Fruit fly (Drosophila melanogaster) whole organism, prepupa: ENCODE results near the gene CCAP.

Experiments used
- CG10631 ChIP-seq: fragments of 200-800 bp; sonication (Bioruptor generic); optimal IDR thresholded peaks from 2 replicates; lab custom pipeline; 2016; ENCODE audit warnings: missing biosample characterization, missing genetic modification characterization
- CG10669 ChIP-seq: fragments of 200-800 bp; sonication (Bioruptor generic); optimal IDR thresholded peaks from 3 replicates; lab custom pipeline; 2018; ENCODE audit warnings: missing biosample characterization, mild to moderate bottlenecking, missing genetic modification characterization, moderate library complexity
- CG11294 ChIP-seq: fragments of 200-800 bp; sonication (Bioruptor generic); IDR thresholded peaks from 2 replicates; pipeline ENCODE4 v1.3.6; 2022; ENCODE audit warnings: missing biosample characterization, missing genetic modification characterization
- CG15336 ChIP-seq: fragments of 200-800 bp; sonication (Bioruptor generic); IDR thresholded peaks from 2 replicates; pipeline ENCODE4 v1.3.6; 2022; ENCODE audit warnings: missing biosample characterization, missing genetic modification characterization
- CG1621 ChIP-seq: fragments of 200-800 bp; sonication (Bioruptor generic); optimal IDR thresholded peaks from 3 replicates; lab custom pipeline; 2018; ENCODE audit warnings: missing biosample characterization, mild to moderate bottlenecking, missing genetic modification characterization
- CG16779 ChIP-seq: fragments of 200-800 bp; sonication (Bioruptor generic); optimal IDR thresholded peaks from 3 replicates; lab custom pipeline; 2017; ENCODE audit warnings: missing biosample characterization, mild to moderate bottlenecking, missing genetic modification characterization
- CG3032 ChIP-seq: fragments of 200-800 bp; optimal IDR thresholded peaks from 2 replicates; lab custom pipeline; 2019; ENCODE audit warnings: missing biosample characterization, mild to moderate bottlenecking, missing genetic modification characterization, moderate library complexity
- CG32006 ChIP-seq: fragments of 200-800 bp; sonication (Bioruptor generic); optimal IDR thresholded peaks from 3 replicates; lab custom pipeline; 2017; ENCODE audit warnings: missing biosample characterization, mild to moderate bottlenecking, missing genetic modification characterization
- CG34406 ChIP-seq: fragments of 200-800 bp; sonication (Bioruptor generic); optimal IDR thresholded peaks from 3 replicates; lab custom pipeline; 2016; ENCODE audit warnings: missing biosample characterization, missing genetic modification characterization
- CG3919 ChIP-seq: fragments of 200-800 bp; sonication (Bioruptor generic); optimal IDR thresholded peaks from 3 replicates; lab custom pipeline; 2016; ENCODE audit warnings: missing biosample characterization, missing genetic modification characterization
- CG4318 ChIP-seq: fragments of 200-800 bp; sonication (Bioruptor generic); optimal IDR thresholded peaks from 3 replicates; lab custom pipeline; 2017; ENCODE audit warnings: missing biosample characterization, mild to moderate bottlenecking, missing genetic modification characterization
- CG6163 ChIP-seq: fragments of 200-800 bp; sonication (Bioruptor generic); IDR thresholded peaks from 3 replicates; pipeline ENCODE4 v1.3.6; 2022; ENCODE audit warnings: missing biosample characterization, missing genetic modification characterization
- CG6276 ChIP-seq: fragments of 200-800 bp; sonication (Bioruptor generic); optimal IDR thresholded peaks from 2 replicates; lab custom pipeline; 2017; ENCODE audit warnings: missing biosample characterization, mild to moderate bottlenecking, missing genetic modification characterization
- CG6792 ChIP-seq: fragments of 200-800 bp; sonication (Bioruptor generic); optimal IDR thresholded peaks from 3 replicates; lab custom pipeline; 2016; ENCODE audit warnings: missing biosample characterization, missing genetic modification characterization
- CG6808 ChIP-seq: fragments of 200-800 bp; sonication (Bioruptor generic); optimal IDR thresholded peaks from 3 replicates; lab custom pipeline; 2017; ENCODE audit warnings: missing biosample characterization, missing genetic modification characterization, mild to moderate bottlenecking, moderate library complexity, missing genetic modification reagents
- CG6854 ChIP-seq: fragments of 200-800 bp; sonication (Bioruptor generic); optimal IDR thresholded peaks from 2 replicates; lab custom pipeline; 2017; ENCODE audit warnings: missing biosample characterization, mild to moderate bottlenecking, missing genetic modification characterization
- CG7368 ChIP-seq: fragments of 200-800 bp; sonication (Bioruptor generic); optimal IDR thresholded peaks from 3 replicates; lab custom pipeline; 2016; ENCODE audit warnings: missing biosample characterization, missing genetic modification characterization
- CG8119 ChIP-seq: fragments of 200-800 bp; sonication (Bioruptor generic); IDR thresholded peaks from 3 replicates; pipeline ENCODE4 v1.3.6; 2022; ENCODE audit warnings: missing biosample characterization, missing genetic modification characterization
- CG8319 ChIP-seq: fragments of 200-800 bp; sonication (Bioruptor generic); optimal IDR thresholded peaks from 3 replicates; lab custom pipeline; 2016; ENCODE audit warnings: missing biosample characterization, missing genetic modification characterization
- CG8632 ChIP-seq: fragments of 200-800 bp; sonication (Bioruptor generic); optimal IDR thresholded peaks from 3 replicates; lab custom pipeline; 2016; ENCODE audit warnings: missing biosample characterization, missing genetic modification characterization
- CG9139 ChIP-seq: fragments of 200-800 bp; sonication (Bioruptor generic); optimal IDR thresholded peaks from 3 replicates; lab custom pipeline; 2017; ENCODE audit warnings: missing biosample characterization, mild to moderate bottlenecking, missing genetic modification characterization
- Eip75B ChIP-seq: fragments of 200-800 bp; sonication (Bioruptor generic); optimal IDR thresholded peaks from 3 replicates; lab custom pipeline; 2016; ENCODE audit warnings: missing biosample characterization, missing genetic modification characterization
- Eip78C ChIP-seq: fragments of 200-800 bp; sonication (Bioruptor generic); peaks from one replicate; lab custom pipeline; 2016; ENCODE audit warnings: missing biosample characterization, missing genetic modification characterization
- Eip93F ChIP-seq: fragments of 200-800 bp; sonication (Bioruptor generic); optimal IDR thresholded peaks from 2 replicates; lab custom pipeline; 2016; ENCODE audit warnings: missing biosample characterization, mild to moderate bottlenecking, missing genetic modification characterization
- Ets96B ChIP-seq: fragments of 200-800 bp; optimal IDR thresholded peaks from 2 replicates; lab custom pipeline; 2019; ENCODE audit warnings: missing biosample characterization, mild to moderate bottlenecking, missing genetic modification characterization, moderate library complexity
- Hr38 ChIP-seq: sonication (Bioruptor generic); optimal IDR thresholded peaks from 2 replicates; lab custom pipeline; 2016; ENCODE audit warnings: missing biosample characterization, missing genetic modification characterization
- Lpt ChIP-seq: fragments of 200-800 bp; sonication (Bioruptor generic); optimal IDR thresholded peaks from 3 replicates; lab custom pipeline; 2016; ENCODE audit warnings: missing biosample characterization, missing genetic modification characterization
- Met ChIP-seq: fragments of 200-800 bp; sonication (Bioruptor generic); optimal IDR thresholded peaks from 3 replicates; lab custom pipeline; 2016; ENCODE audit warnings: missing biosample characterization, missing genetic modification characterization
- OdsH ChIP-seq: fragments of 200-800 bp; sonication (Bioruptor generic); optimal IDR thresholded peaks from 3 replicates; lab custom pipeline; 2016; ENCODE audit warnings: missing biosample characterization, missing genetic modification characterization
- Smox ChIP-seq: fragments of 200-800 bp; sonication (Bioruptor generic); optimal IDR thresholded peaks from 3 replicates; lab custom pipeline; 2016; ENCODE audit warnings: missing biosample characterization, missing genetic modification characterization
- Sox14 ChIP-seq: fragments of 200-800 bp; sonication (Bioruptor generic); optimal IDR thresholded peaks from 3 replicates; lab custom pipeline; 2016; ENCODE audit warnings: missing biosample characterization, missing genetic modification characterization
- achi ChIP-seq: fragments of 200-800 bp; sonication (Bioruptor generic); optimal IDR thresholded peaks from 3 replicates; lab custom pipeline; 2016; ENCODE audit warnings: missing biosample characterization, missing genetic modification characterization
- acj6 ChIP-seq: fragments of 200-800 bp; sonication (Bioruptor generic); optimal IDR thresholded peaks from 3 replicates; lab custom pipeline; 2016; ENCODE audit warnings: missing biosample characterization, missing genetic modification characterization
- cyc ChIP-seq: fragments of 200-800 bp; sonication (Bioruptor generic); optimal IDR thresholded peaks from 3 replicates; lab custom pipeline; 2016; ENCODE audit warnings: missing biosample characterization, missing genetic modification characterization
- dac ChIP-seq: fragments of 200-800 bp; sonication (Bioruptor generic); optimal IDR thresholded peaks from 2 replicates; lab custom pipeline; 2017; ENCODE audit warnings: missing biosample characterization, mild to moderate bottlenecking, missing genetic modification characterization
- eg ChIP-seq: fragments of 200-800 bp; sonication (Bioruptor generic); IDR thresholded peaks from 3 replicates; pipeline ENCODE4 v1.3.6; 2022; ENCODE audit warnings: missing biosample characterization, missing genetic modification characterization
- esn ChIP-seq: fragments of 200-800 bp; sonication (Bioruptor generic); optimal IDR thresholded peaks from 2 replicates; lab custom pipeline; 2016; ENCODE audit warnings: missing biosample characterization, mild to moderate bottlenecking, missing genetic modification characterization, moderate library complexity
- fd85E ChIP-seq: fragments of 200-800 bp; sonication (Bioruptor generic); optimal IDR thresholded peaks from 3 replicates; lab custom pipeline; 2016; ENCODE audit warnings: missing biosample characterization, missing genetic modification characterization
- fkh ChIP-seq: fragments of 200-800 bp; sonication (Bioruptor generic); optimal IDR thresholded peaks from 3 replicates; lab custom pipeline; 2017; ENCODE audit warnings: missing biosample characterization, mild to moderate bottlenecking, missing genetic modification characterization, moderate library complexity
- lz ChIP-seq: fragments of 200-800 bp; sonication (Bioruptor generic); optimal IDR thresholded peaks from 3 replicates; lab custom pipeline; 2016; ENCODE audit warnings: missing biosample characterization, missing genetic modification characterization
- net ChIP-seq: fragments of 200-800 bp; sonication (Bioruptor generic); optimal IDR thresholded peaks from 3 replicates; lab custom pipeline; 2016; ENCODE audit warnings: missing biosample characterization, missing genetic modification characterization
- pdm3 ChIP-seq: fragments of 200-800 bp; sonication (Bioruptor generic); optimal IDR thresholded peaks from 3 replicates; lab custom pipeline; 2016; ENCODE audit warnings: missing biosample characterization, missing genetic modification characterization
- ss ChIP-seq, 2 experiments: fragments of 200-800 bp; sonication (Bioruptor generic); optimal IDR thresholded peaks; 2 replicates in 1 of 2; 3 replicates in 1 of 2; lab custom pipeline; 2017 to 2018; ENCODE audit warnings: mild to moderate bottlenecking in 2 of 2, missing biosample characterization in 2 of 2, missing genetic modification characterization in 2 of 2, moderate library complexity in 1 of 2
- topi ChIP-seq: fragments of 200-800 bp; sonication (Bioruptor generic); optimal IDR thresholded peaks from 3 replicates; lab custom pipeline; 2016; ENCODE audit warnings: missing biosample characterization, missing genetic modification characterization
- vri ChIP-seq: fragments of 200-800 bp; sonication (Bioruptor generic); optimal IDR thresholded peaks from 3 replicates; lab custom pipeline; 2016; ENCODE audit warnings: missing biosample characterization, mild to moderate bottlenecking, missing genetic modification characterization

The CCAP gene

DNA sequence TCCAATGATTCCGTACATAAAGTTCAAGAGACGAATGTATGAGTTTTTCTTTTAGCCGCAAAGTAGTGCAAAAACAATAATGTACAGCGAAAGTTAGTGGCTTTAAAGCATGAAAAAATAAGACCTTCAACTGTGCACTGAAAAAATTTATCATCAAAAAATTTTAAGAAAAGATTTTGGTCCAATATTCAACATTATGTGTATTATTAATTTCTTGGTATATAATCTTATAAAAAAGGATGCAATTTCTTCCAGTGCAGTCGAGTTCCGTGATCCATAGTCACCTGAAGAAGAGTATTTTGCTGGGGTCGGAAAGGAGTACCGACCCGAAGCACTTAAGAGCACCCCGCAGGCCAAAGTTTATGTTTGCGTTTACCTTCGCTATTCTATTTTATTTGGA lies 33.3 kb downstream of the CCAP start (continued):
- TF ChIP-seq CG3919 (GFP tag; lab: Kevin White, UChicago) (peak; percentile 54), CG9139 (GFP tag; lab: Kevin White, UChicago) (no peak), CG10631 (GFP tag; lab: Kevin White, UChicago) (peak; percentile 8), lz (no peak), CG4318 (peak; percentile 48), net (GFP tag; lab: Kevin White, UChicago) (peak; percentile 48), eg (peak; percentile 57), CG11294 (GFP tag; lab: Robert Waterston, UW) (peak; percentile 14; the same call in 1 of the 2 replicates), dac (GFP tag; lab: Kevin White, UChicago) (no peak), topi (GFP tag; lab: Kevin White, UChicago) (peak; percentile 19), esn (peak; percentile 29), Sox14 (GFP tag; lab: Kevin White, UChicago) (peak; percentile 18), Ets96B (tag; lab: Kevin White, UChicago) (peak; percentile 16), CG8632 (GFP tag; lab: Kevin White, UChicago) (peak; percentile 44), CG15336 (GFP tag; lab: Robert Waterston, UW) (peak; percentile 80)

DNA sequence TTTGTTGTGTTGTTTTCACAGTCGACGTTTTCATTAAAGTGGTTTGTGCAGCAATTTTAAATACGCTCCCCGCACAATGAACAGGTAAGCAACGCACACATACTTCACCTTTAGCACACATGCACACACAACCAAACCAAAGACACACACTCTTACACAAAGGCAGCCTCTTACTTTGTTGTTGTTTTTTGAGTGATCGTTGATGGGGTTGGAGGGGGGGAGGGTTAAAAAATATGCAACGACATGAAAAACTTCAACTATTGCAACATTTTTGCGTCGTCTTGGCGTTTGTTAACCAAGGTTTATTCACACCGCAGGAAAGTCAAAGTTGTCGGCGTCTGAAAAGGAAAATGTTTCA lies 33.9 kb downstream of the CCAP start:
- TF ChIP-seq CG6808 (no peak), vri (GFP tag; lab: Kevin White, UChicago) (no peak), CG9139 (GFP tag; lab: Kevin White, UChicago) (no peak), Met (no peak), CG6163 (GFP tag; lab: Robert Waterston, UW) (no peak), CG1621 (tag; lab: Kevin White, UChicago) (no peak)

- TF ChIP-seq achi (GFP tag; lab: Kevin White, UChicago) (peak; percentile 93), Smox (GFP tag; lab: Kevin White, UChicago) (peak; percentile 95), CG34406 (peak; percentile 95), cyc (peak; percentile 89), pdm3 (peak; percentile 97), lz (peak; percentile 93), CG16779 (tag; lab: Kevin White, UChicago) (peak; percentile 79), CG3032 (peak; percentile 97), Eip93F (GFP tag; lab: Kevin White, UChicago) (no peak), CG32006 (GFP tag; lab: Kevin White, UChicago) (peak; percentile 97), Ets96B (tag; lab: Kevin White, UChicago) (peak; percentile 97), ss (GFP tag; optimal IDR thresholded peaks at IDR 0.05; lab: Kevin White, UChicago) (peak; percentile 91 to 96), CG9139 (GFP tag; lab: Kevin White, UChicago) (peak; percentile 91), fkh (GFP tag; lab: Kevin White, UChicago) (peak; percentile 1), CG15336 (GFP tag; lab: Robert Waterston, UW) (peak; percentile 95), eg (peak; percentile 93), CG10669 (GFP tag; lab: Kevin White, UChicago) (peak; percentile 93), vri (GFP tag; lab: Kevin White, UChicago) (peak; percentile 73), CG8119 (GFP tag; lab: Robert Waterston, UW) (peak; percentile 96), CG6163 (GFP tag; lab: Robert Waterston, UW) (peak; percentile 93), CG6276 (peak; percentile 91), Met (peak; percentile 95), Eip78C (peak; percentile 99), Eip75B (peak; percentile 92), fd85E (peak; percentile 76), esn (peak; percentile 95), Hr38 (no peak), CG8632 (GFP tag; lab: Kevin White, UChicago) (peak; percentile 92), CG6792 (GFP tag; lab: Kevin White, UChicago) (peak; percentile 89), CG10631 (GFP tag; lab: Kevin White, UChicago) (peak; percentile 92), CG6854 (peak; percentile 65), CG11294 (GFP tag; lab: Robert Waterston, UW) (peak; percentile 88), acj6 (GFP tag; lab: Kevin White, UChicago) (peak; percentile 94), CG6808 (peak; percentile 97), CG1621 (tag; lab: Kevin White, UChicago) (peak; percentile 79), CG8319 (GFP tag; lab: Kevin White, UChicago) (peak; percentile 94), Lpt (GFP tag; lab: Kevin White, UChicago) (peak; percentile 95), net (GFP tag; lab: Kevin White, UChicago) (peak; percentile 93), OdsH (GFP tag; lab: Kevin White, UChicago) (peak; percentile 95), CG7368 (GFP tag; lab: Kevin White, UChicago) (peak; percentile 93)
These were observed 34.5 kb downstream of the CCAP start for dm6 chr3R:22667284-22667958.
